Worm (Caenorhabditis elegans): ENCODE measurements around the gene aagr-2.

DNA sequence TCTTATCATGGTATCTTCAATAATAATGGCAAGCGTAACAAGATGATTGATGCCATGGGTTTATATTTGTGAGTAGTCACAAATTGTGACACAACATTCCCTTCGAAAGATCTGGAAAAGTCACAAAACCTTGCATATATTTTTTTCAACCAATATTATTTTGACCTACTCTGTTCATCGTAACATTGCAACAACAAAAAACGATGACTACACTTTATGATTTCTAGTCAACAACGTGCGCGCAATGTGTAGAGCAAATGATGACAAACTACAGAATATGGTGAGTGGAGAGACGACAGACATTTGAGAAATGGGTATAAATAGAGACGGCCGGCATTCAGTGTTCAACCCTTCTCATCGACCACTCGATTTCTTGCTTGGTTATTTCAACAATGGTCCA lies 43.3 kb downstream of the aagr-2 start, which contains the start of gene gst-7:
- TF ChIP-seq fkh-10 (GFP tag; optimal IDR thresholded peaks at IDR 0.05) (no peak), elt-2 (tag; optimal IDR thresholded peaks at IDR 0.05) (peak; percentile 59), ceh-24 (tag; optimal IDR thresholded peaks at IDR 0.05) (no peak), unc-86 (tag; optimal IDR thresholded peaks at IDR 0.05) (no peak), ceh-19 (GFP tag; optimal IDR thresholded peaks at IDR 0.05) (no peak), ceh-30 (tag; optimal IDR thresholded peaks at IDR 0.05) (no peak), pha-4 (tag; optimal IDR thresholded peaks at IDR 0.05) (no peak), tbx-2 (tag; optimal IDR thresholded peaks at IDR 0.05) (no peak), madf-2 (tag; optimal IDR thresholded peaks at IDR 0.05) (no peak), ama-1 (optimal IDR thresholded peaks at IDR 0.05) (no peak), nhr-11 (tag; optimal IDR thresholded peaks at IDR 0.05) (no peak)

Measured in whole organism, late embryonic.